Fruit fly (Drosophila melanogaster) S2 (cell line): ENCODE results near the gene Syn.

Source experiments
- CG8478 ChIP-seq: fragments of >200 bp; optimal IDR thresholded peaks from 2 replicates; lab custom pipeline; 2018
- CTCF ChIP-seq, 2 experiments: fragments of >200 bp; optimal IDR thresholded peaks; 2 replicates each; lab custom pipeline; 2018

dm6 chr3R:10153957-10154685 is 36.4 kb upstream of the Syn start:
- TF ChIP-seq CG8478 (lab: Kevin White, UChicago) (no peak), CTCF (optimal IDR thresholded peaks at IDR 0.05; lab: Kevin White, UChicago) (no peak)
